Fruit fly (Drosophila melanogaster) whole organism, embryonic: Measurements from ENCODE around the gene CG6610.
A peak's percentile ranks its signal among the peaks of the same experiment; 100 is the strongest.

Experiments used
- Antp ChIP-seq: fragments of 200-800 bp; sonication (Bioruptor generic); optimal IDR thresholded peaks from 3 replicates; lab custom pipeline; 2016; ENCODE audit warnings: missing biosample characterization, missing genetic modification characterization
- Asciz ChIP-seq: fragments of 200-800 bp; sonication (Bioruptor generic); optimal IDR thresholded peaks from 2 replicates; lab custom pipeline; 2017; ENCODE audit warnings: missing biosample characterization, mild to moderate bottlenecking, missing genetic modification characterization, missing genetic modification reagents
- CG10979 ChIP-seq: fragments of 200-800 bp; sonication (Bioruptor generic); optimal IDR thresholded peaks from 2 replicates; lab custom pipeline; 2018; ENCODE audit warnings: missing biosample characterization, mild to moderate bottlenecking, missing genetic modification characterization, moderate library complexity
- CG11456 ChIP-seq: fragments of 200-800 bp; sonication (Bioruptor generic); IDR thresholded peaks from 3 replicates; pipeline ENCODE4 v1.3.6; 2022; ENCODE audit warnings: missing biosample characterization, missing genetic modification characterization
- CG11696 ChIP-seq: fragments of 200-800 bp; sonication (Bioruptor generic); IDR thresholded peaks from 2 replicates; pipeline ENCODE4 v1.3.6; 2022; ENCODE audit warnings: missing biosample characterization, missing genetic modification characterization
- CG12236 ChIP-seq: fragments of 200-800 bp; sonication (Bioruptor generic); optimal IDR thresholded peaks from 2 replicates; lab custom pipeline; 2016; ENCODE audit warnings: missing biosample characterization, missing genetic modification characterization
- CG1603 ChIP-seq: fragments of 200-800 bp; sonication (Bioruptor generic); optimal IDR thresholded peaks from 2 replicates; lab custom pipeline; 2019; ENCODE audit warnings: missing biosample characterization, mild to moderate bottlenecking, missing genetic modification characterization, moderate library complexity
- CG16813 ChIP-seq: fragments of 200-800 bp; sonication (Bioruptor generic); IDR thresholded peaks from 3 replicates; pipeline ENCODE4 v1.3.6; 2022; ENCODE audit warnings: missing biosample characterization, missing genetic modification characterization; ENCODE audit not compliant: partially characterized antibody
- CG17328 ChIP-seq: fragments of 200-800 bp; sonication (Bioruptor generic); IDR thresholded peaks from 2 replicates; pipeline ENCODE4 v1.3.6; 2022; ENCODE audit warnings: missing biosample characterization, missing genetic modification characterization
- CG18011 ChIP-seq: fragments of 200-800 bp; sonication (Bioruptor generic); optimal IDR thresholded peaks from 2 replicates; lab custom pipeline; 2017; ENCODE audit warnings: missing biosample characterization, missing genetic modification characterization, mild to moderate bottlenecking, moderate library complexity, missing genotype
- CG2678 ChIP-seq: fragments of 200-800 bp; sonication (Bioruptor generic); optimal IDR thresholded peaks from 3 replicates; lab custom pipeline; 2019; ENCODE audit warnings: missing biosample characterization, mild to moderate bottlenecking, missing genetic modification characterization, moderate library complexity
- CG34224 ChIP-seq: fragments of 200-800 bp; sonication (Bioruptor generic); IDR thresholded peaks from 3 replicates; pipeline ENCODE4 v1.3.6; 2022; ENCODE audit warnings: missing biosample characterization, missing genetic modification characterization; ENCODE audit not compliant: partially characterized antibody
- CG3726 ChIP-seq: fragments of 200-800 bp; sonication (Bioruptor generic); IDR thresholded peaks from 3 replicates; pipeline ENCODE4, ENCODE4 v1.3.6; 2022; ENCODE audit warnings: missing biosample characterization, missing genetic modification characterization
- CG3995 ChIP-seq: fragments of 200-800 bp; sonication (Bioruptor generic); optimal IDR thresholded peaks from 3 replicates; lab custom pipeline; 2016; ENCODE audit warnings: missing biosample characterization, missing genetic modification characterization
- CG4707 ChIP-seq: fragments of 200-800 bp; sonication (Bioruptor generic); optimal IDR thresholded peaks from 2 replicates; lab custom pipeline; 2018; ENCODE audit warnings: missing biosample characterization, mild to moderate bottlenecking, missing genetic modification characterization, moderate library complexity
- CG5180 ChIP-seq: fragments of 200-800 bp; sonication (Bioruptor generic); optimal IDR thresholded peaks from 3 replicates; lab custom pipeline; 2017; ENCODE audit warnings: missing biosample characterization, missing genetic modification characterization, mild to moderate bottlenecking, moderate library complexity, missing genetic modification reagents
- CG6791 ChIP-seq: fragments of 200-800 bp; sonication (Bioruptor generic); IDR thresholded peaks from 3 replicates; pipeline ENCODE4 v1.3.6; 2022; ENCODE audit warnings: missing biosample characterization, missing genetic modification characterization; ENCODE audit not compliant: partially characterized antibody
- CG6813 ChIP-seq: fragments of 200-800 bp; sonication (Bioruptor generic); optimal IDR thresholded peaks from 2 replicates; lab custom pipeline; 2017; ENCODE audit warnings: missing biosample characterization, missing genetic modification characterization, mild to moderate bottlenecking, moderate library complexity, missing genetic modification reagents
- CG7839 ChIP-seq: fragments of 200-800 bp; sonication (Bioruptor generic); optimal IDR thresholded peaks from 3 replicates; lab custom pipeline; 2018; ENCODE audit warnings: missing biosample characterization, mild to moderate bottlenecking, missing genetic modification characterization, moderate library complexity
- CG8281 ChIP-seq: fragments of 200-800 bp; sonication (Bioruptor generic); optimal IDR thresholded peaks from 2 replicates; lab custom pipeline; 2018; ENCODE audit warnings: missing biosample characterization, mild to moderate bottlenecking, missing genetic modification characterization, moderate library complexity
- CG8359 ChIP-seq: fragments of 200-800 bp; sonication (Bioruptor generic); optimal IDR thresholded peaks from 2 replicates; lab custom pipeline; 2017; ENCODE audit warnings: missing biosample characterization, mild to moderate bottlenecking, missing genetic modification characterization, borderline replicate concordance
- CG9817 ChIP-seq: fragments of 200-800 bp; sonication (Bioruptor generic); optimal IDR thresholded peaks from 2 replicates; lab custom pipeline; 2018; ENCODE audit warnings: missing biosample characterization, mild to moderate bottlenecking, missing genetic modification characterization, moderate library complexity
- CTCF ChIP-seq: fragments of 200-800 bp; sonication (Bioruptor generic); optimal IDR thresholded peaks from 2 replicates; lab custom pipeline; 2017; ENCODE audit warnings: missing biosample characterization, mild to moderate bottlenecking, missing genetic modification characterization, moderate library complexity
- CkIIα-i1 ChIP-seq: fragments of 200-800 bp; sonication (Bioruptor generic); IDR thresholded peaks from 2 replicates; pipeline ENCODE4 v1.3.6; 2022; ENCODE audit warnings: missing biosample characterization, missing genetic modification characterization
- Deaf1 ChIP-seq: fragments of 200-800 bp; optimal IDR thresholded peaks from 3 replicates; lab custom pipeline; 2019; ENCODE audit warnings: missing biosample characterization, mild to moderate bottlenecking, missing genetic modification characterization, moderate library complexity
- Dip3 ChIP-seq: fragments of 200-800 bp; sonication (Bioruptor generic); optimal IDR thresholded peaks from 3 replicates; lab custom pipeline; 2016; ENCODE audit warnings: missing biosample characterization, missing genetic modification characterization
- Fer1 ChIP-seq: fragments of 200-800 bp; sonication (Bioruptor generic); optimal IDR thresholded peaks from 2 replicates; lab custom pipeline; 2017; ENCODE audit warnings: missing biosample characterization, mild to moderate bottlenecking, missing genetic modification characterization
- GATAe ChIP-seq: fragments of 200-800 bp; sonication (Bioruptor generic); conservative IDR thresholded peaks from 2 replicates; pipeline ENCODE4 v1.3.6; 2022; ENCODE audit warnings: missing biosample characterization, missing genetic modification characterization
- Gsc ChIP-seq: fragments of 200-800 bp; sonication (Bioruptor generic); IDR thresholded peaks from 2 replicates; pipeline ENCODE4 v1.3.6; 2022; ENCODE audit warnings: missing biosample characterization, missing genetic modification characterization
- HLH54F ChIP-seq: fragments of 200-800 bp; sonication (Bioruptor generic); optimal IDR thresholded peaks from 3 replicates; lab custom pipeline; 2016; ENCODE audit warnings: missing biosample characterization, missing genetic modification characterization
- Med ChIP-seq: fragments of 200-800 bp; sonication (Bioruptor generic); peaks from one replicate; lab custom pipeline; 2016; ENCODE audit warnings: missing biosample characterization, missing genetic modification characterization, mild to moderate bottlenecking, inconsistent platforms, moderate library complexity
- Neu2 ChIP-seq: fragments of 200-800 bp; sonication (Bioruptor generic); optimal IDR thresholded peaks from 3 replicates; lab custom pipeline; 2016; ENCODE audit warnings: missing biosample characterization, missing genetic modification characterization, borderline replicate concordance
- NfI ChIP-seq: fragments of 200-800 bp; sonication (Bioruptor generic); optimal IDR thresholded peaks from 3 replicates; lab custom pipeline; 2018; ENCODE audit warnings: missing biosample characterization, mild to moderate bottlenecking, missing genetic modification characterization, moderate library complexity
- Sox100B ChIP-seq: fragments of 200-800 bp; sonication (Bioruptor generic); optimal IDR thresholded peaks from 3 replicates; lab custom pipeline; 2018; ENCODE audit warnings: missing biosample characterization, mild to moderate bottlenecking, missing genetic modification characterization
- chif ChIP-seq, 2 experiments: fragments of 200-800 bp; sonication (Bioruptor generic); optimal IDR thresholded peaks; 3 replicates each; lab custom pipeline; 2016; ENCODE audit warnings: missing biosample characterization in 2 of 2, missing genetic modification characterization in 2 of 2
- crol ChIP-seq: fragments of 200-800 bp; sonication (Bioruptor generic); IDR thresholded peaks from 2 replicates; pipeline ENCODE4 v1.3.6; 2022; ENCODE audit warnings: missing biosample characterization, missing genetic modification characterization
- da ChIP-seq: fragments of 200-800 bp; sonication (Bioruptor generic); optimal IDR thresholded peaks from 2 replicates; lab custom pipeline; 2016; ENCODE audit warnings: missing biosample characterization, missing genetic modification characterization
- dimm ChIP-seq: fragments of 200-800 bp; sonication (Bioruptor generic); IDR thresholded peaks from 2 replicates; pipeline ENCODE4 v1.3.6; 2022; ENCODE audit warnings: missing biosample characterization, missing genetic modification characterization
- ems ChIP-seq: fragments of 200-800 bp; sonication (Bioruptor generic); optimal IDR thresholded peaks from 3 replicates; lab custom pipeline; 2016; ENCODE audit warnings: missing biosample characterization, missing genetic modification characterization
- gt ChIP-seq: fragments of 200-800 bp; sonication (Bioruptor generic); IDR thresholded peaks from 2 replicates; pipeline ENCODE4 v1.3.6; 2022; ENCODE audit warnings: missing biosample characterization, missing genetic modification characterization
- knrl ChIP-seq: fragments of 200-800 bp; sonication (Bioruptor generic); IDR thresholded peaks from 3 replicates; pipeline ENCODE4 v1.3.6; 2022; ENCODE audit warnings: missing biosample characterization, missing genetic modification characterization; ENCODE audit not compliant: partially characterized antibody
- lbe ChIP-seq: fragments of 200-800 bp; sonication (Bioruptor generic); optimal IDR thresholded peaks from 2 replicates; lab custom pipeline; 2016; ENCODE audit warnings: missing biosample characterization, mild to moderate bottlenecking, missing genetic modification characterization
- mam ChIP-seq: fragments of 200-800 bp; sonication (Bioruptor generic); optimal IDR thresholded peaks from 3 replicates; lab custom pipeline; 2016; ENCODE audit warnings: missing biosample characterization, missing genetic modification characterization
- psq ChIP-seq: fragments of 200-800 bp; sonication (Bioruptor generic); optimal IDR thresholded peaks from 2 replicates; lab custom pipeline; 2017; ENCODE audit warnings: missing biosample characterization, missing genetic modification characterization
- ro ChIP-seq: fragments of 200-800 bp; sonication (Bioruptor generic); IDR thresholded peaks from 2 replicates; pipeline ENCODE4 v1.3.6; 2022; ENCODE audit warnings: missing biosample characterization, missing genetic modification characterization
- shn ChIP-seq: fragments of 200-800 bp; sonication (Bioruptor generic); optimal IDR thresholded peaks from 3 replicates; lab custom pipeline; 2016; ENCODE audit warnings: missing biosample characterization, missing genetic modification characterization
- ssp ChIP-seq: fragments of 200-800 bp; sonication (Bioruptor generic); IDR thresholded peaks from 2 replicates; pipeline ENCODE4 v1.3.6; 2022; ENCODE audit warnings: missing biosample characterization, missing genetic modification characterization
- tap ChIP-seq: fragments of 200-800 bp; optimal IDR thresholded peaks from 3 replicates; lab custom pipeline; 2019; ENCODE audit warnings: missing biosample characterization, mild to moderate bottlenecking, missing genetic modification characterization, moderate library complexity
- zfh1 ChIP-seq: fragments of 200-800 bp; sonication (Bioruptor generic); IDR thresholded peaks from 3 replicates; pipeline ENCODE4 v1.3.6; 2022; ENCODE audit warnings: missing biosample characterization, missing genetic modification characterization

CG6610 gene

dm6 chr3L:6124616-6125408, 49.5 kb downstream of the CG6610 start (continued):
- peak; percentile 90 for TF ChIP-seq NfI (GFP tag; lab: Kevin White, UChicago)
- peak; percentile 43 for TF ChIP-seq da (GFP tag; lab: Kevin White, UChicago)
- peak; percentile 34 for TF ChIP-seq CG12236
- TF ChIP-seq CG5180 (GFP tag; lab: Kevin White, UChicago), result peak; percentile 39
- peak; percentile 76 for TF ChIP-seq CG11696 (GFP tag; lab: Robert Waterston, UW)
- peak; percentile 65 for TF ChIP-seq ems
- TF ChIP-seq GATAe, result no peak
- TF ChIP-seq CG6813 (GFP tag; lab: Kevin White, UChicago), result peak; percentile 90
- TF ChIP-seq knrl, result peak; percentile 47; the same call in 1 of the 3 replicates
- peak; percentile 75 for TF ChIP-seq CG8359 (GFP tag; lab: Kevin White, UChicago)
- TF ChIP-seq psq (GFP tag; lab: Kevin White, UChicago), result no peak
- TF ChIP-seq CG6791 (GFP tag; lab: Robert Waterston, UW), result no peak
- 0 out of 2 replicates have a peak, but pooled peaks have one; percentile 34 for TF ChIP-seq dimm
- TF ChIP-seq CG9817, result peak; percentile 70
- no peak for TF ChIP-seq CG16813 (GFP tag; lab: Robert Waterston, UW)
- TF ChIP-seq shn (GFP tag; lab: Kevin White, UChicago), result peak; percentile 50
- no peak for TF ChIP-seq Neu2 (GFP tag; lab: Kevin White, UChicago)
- no peak; the same call in 1 of the 2 replicates for TF ChIP-seq CkIIα-i1 (GFP tag; lab: Robert Waterston, UW)
- TF ChIP-seq CG3995 (GFP tag; lab: Kevin White, UChicago), result peak; percentile 3
- no peak for TF ChIP-seq gt (GFP tag; lab: Robert Waterston, UW)
- peak; percentile 91 for TF ChIP-seq CTCF (GFP tag; lab: Kevin White, UChicago)
- TF ChIP-seq lbe (GFP tag; lab: Kevin White, UChicago), result no peak
- TF ChIP-seq crol (GFP tag; lab: Robert Waterston, UW), result no peak
- no peak for TF ChIP-seq ro (GFP tag; lab: Robert Waterston, UW)
- TF ChIP-seq CG11456, result peak; percentile 91; the same call in 2 of the 3 replicates
- TF ChIP-seq Gsc (GFP tag; lab: Robert Waterston, UW), result no peak
- peak; percentile 63 for TF ChIP-seq CG7839 (tag; lab: Kevin White, UChicago)
- TF ChIP-seq CG10979, result peak; percentile 70
- no peak for TF ChIP-seq CG18011 (GFP tag; lab: Kevin White, UChicago)
- TF ChIP-seq Deaf1, result peak; percentile 3
- peak; percentile 88 for TF ChIP-seq zfh1
- peak; percentile 8 to 62 for TF ChIP-seq chif (GFP tag; optimal IDR thresholded peaks at IDR 0.05; lab: Kevin White, UChicago)
- peak; percentile 79 for TF ChIP-seq mam (GFP tag; lab: Kevin White, UChicago)
- peak; percentile 83 for TF ChIP-seq Asciz
- TF ChIP-seq Sox100B (GFP tag; lab: Kevin White, UChicago), result peak; percentile 75
- TF ChIP-seq Med, result peak; percentile 97
- TF ChIP-seq CG3726, result 0 out of 3 replicates have a peak, but pooled peaks have one; percentile 43
- TF ChIP-seq Fer1 (GFP tag; lab: Kevin White, UChicago), result peak; percentile 89
- TF ChIP-seq CG2678 (tag; lab: Kevin White, UChicago), result no peak
- TF ChIP-seq Dip3 (GFP tag; lab: Kevin White, UChicago), result no peak
- TF ChIP-seq CG34224 (GFP tag; lab: Robert Waterston, UW), result no peak
- TF ChIP-seq CG1603, result peak; percentile 79
- peak; percentile 96 for TF ChIP-seq ssp (GFP tag; lab: Robert Waterston, UW)
- peak; percentile 83 for TF ChIP-seq CG4707 (GFP tag; lab: Kevin White, UChicago)
- no peak for TF ChIP-seq HLH54F
- TF ChIP-seq Antp (GFP tag; lab: Kevin White, UChicago), result peak; percentile 50
- peak; percentile 40 for TF ChIP-seq CG8281 (tag; lab: Kevin White, UChicago)
- TF ChIP-seq CG17328 (GFP tag; lab: Robert Waterston, UW), result peak; percentile 89
- peak; percentile 62 for TF ChIP-seq tap (tag; lab: Kevin White, UChicago)
